Fruit fly (Drosophila melanogaster) whole organism, embryonic: ENCODE measurements around the gene Rhp.
A peak's percentile ranks its signal among the peaks of the same experiment; 100 is the strongest.

Experiments
- BEAF-32 ChIP-seq: fragments of 200-800 bp; sonication (Bioruptor generic); optimal IDR thresholded peaks from 3 replicates; lab custom pipeline; 2017; ENCODE audit warnings: missing biosample characterization, missing genetic modification characterization, mild to moderate bottlenecking, moderate library complexity, missing genetic modification reagents
- CG10267 ChIP-seq: fragments of 200-800 bp; sonication (Bioruptor generic); optimal IDR thresholded peaks from 2 replicates; lab custom pipeline; 2018; ENCODE audit warnings: missing biosample characterization, mild to moderate bottlenecking, missing genetic modification characterization, moderate library complexity
- CG10366 ChIP-seq: fragments of 200-800 bp; sonication (Bioruptor generic); IDR thresholded peaks from 2 replicates; pipeline ENCODE4 v1.3.6; 2022; ENCODE audit warnings: missing biosample characterization, missing genetic modification characterization
- CG11398 ChIP-seq: fragments of 200-800 bp; sonication (Bioruptor generic); optimal IDR thresholded peaks from 2 replicates; lab custom pipeline; 2016; ENCODE audit warnings: missing biosample characterization, missing genetic modification characterization
- CG11696 ChIP-seq: fragments of 200-800 bp; sonication (Bioruptor generic); IDR thresholded peaks from 2 replicates; pipeline ENCODE4 v1.3.6; 2022; ENCODE audit warnings: missing biosample characterization, missing genetic modification characterization
- CG12391 ChIP-seq: fragments of 200-800 bp; sonication (Bioruptor generic); optimal IDR thresholded peaks from 3 replicates; lab custom pipeline; 2018; ENCODE audit warnings: missing biosample characterization, mild to moderate bottlenecking, missing genetic modification characterization, moderate library complexity
- CG12659 ChIP-seq: fragments of 200-800 bp; sonication (Bioruptor generic); optimal IDR thresholded peaks from 3 replicates; lab custom pipeline; 2017; ENCODE audit warnings: mild to moderate bottlenecking, missing biosample characterization, missing genetic modification reagents, missing genetic modification characterization
- CG13296 ChIP-seq: fragments of 200-800 bp; sonication (Bioruptor generic); optimal IDR thresholded peaks from 3 replicates; lab custom pipeline; 2018; ENCODE audit warnings: missing biosample characterization, mild to moderate bottlenecking, missing genetic modification characterization
- CG15514 ChIP-seq: fragments of 200-800 bp; sonication (Bioruptor generic); optimal IDR thresholded peaks from 3 replicates; lab custom pipeline; 2017; ENCODE audit warnings: missing biosample characterization, missing genetic modification characterization, mild to moderate bottlenecking, moderate library complexity, missing genetic modification reagents
- CG3726 ChIP-seq: fragments of 200-800 bp; sonication (Bioruptor generic); IDR thresholded peaks from 3 replicates; pipeline ENCODE4, ENCODE4 v1.3.6; 2022; ENCODE audit warnings: missing biosample characterization, missing genetic modification characterization
- CG4617 ChIP-seq: fragments of 200-800 bp; sonication (Bioruptor generic); optimal IDR thresholded peaks from 3 replicates; lab custom pipeline; 2016; ENCODE audit warnings: missing biosample characterization, missing genetic modification characterization, borderline replicate concordance
- CG6689 ChIP-seq: fragments of 200-800 bp; sonication (Bioruptor generic); IDR thresholded peaks from 2 replicates; pipeline ENCODE4 v1.3.6; 2022; ENCODE audit warnings: missing biosample characterization, missing genetic modification characterization
- CG7928 ChIP-seq: fragments of 200-800 bp; sonication (Bioruptor generic); optimal IDR thresholded peaks from 2 replicates; lab custom pipeline; 2017; ENCODE audit warnings: missing biosample characterization, mild to moderate bottlenecking, missing genetic modification characterization
- CG9437 ChIP-seq: fragments of 200-800 bp; sonication (Bioruptor generic); optimal IDR thresholded peaks from 2 replicates; lab custom pipeline; 2018; ENCODE audit warnings: missing biosample characterization, mild to moderate bottlenecking, missing genetic modification characterization
- CG9727 ChIP-seq: fragments of 200-800 bp; sonication (Bioruptor generic); optimal IDR thresholded peaks from 3 replicates; lab custom pipeline; 2017; ENCODE audit warnings: missing biosample characterization, mild to moderate bottlenecking, missing genetic modification characterization
- Dp ChIP-seq: fragments of 200-800 bp; sonication (Bioruptor generic); optimal IDR thresholded peaks from 2 replicates; lab custom pipeline; 2018; ENCODE audit warnings: missing biosample characterization, mild to moderate bottlenecking, missing genetic modification characterization, moderate library complexity
- Dref ChIP-seq: fragments of 200-800 bp; sonication (Bioruptor generic); IDR thresholded peaks from 2 replicates; pipeline ENCODE4 v1.3.6; 2022; ENCODE audit warnings: missing biosample characterization, missing genetic modification characterization
- E2f2 ChIP-seq: fragments of 200-800 bp; sonication (Bioruptor generic); IDR thresholded peaks from 2 replicates; pipeline ENCODE4 v1.3.6; 2022; ENCODE audit warnings: missing biosample characterization, missing genetic modification characterization
- Ets97D ChIP-seq: fragments of 200-800 bp; sonication (Bioruptor generic); optimal IDR thresholded peaks from 3 replicates; lab custom pipeline; 2016; ENCODE audit warnings: missing biosample characterization, missing genetic modification characterization
- Hand ChIP-seq: fragments of 200-800 bp; sonication (Bioruptor generic); optimal IDR thresholded peaks from 2 replicates; lab custom pipeline; 2017; ENCODE audit warnings: mild to moderate bottlenecking, missing biosample characterization, missing genetic modification reagents, missing genetic modification characterization
- HmgZ ChIP-seq: fragments of 200-800 bp; sonication (Bioruptor generic); optimal IDR thresholded peaks from 2 replicates; lab custom pipeline; 2018; ENCODE audit warnings: missing biosample characterization, mild to moderate bottlenecking, missing genetic modification characterization
- MBD-R2 ChIP-seq: fragments of 200-800 bp; sonication (Bioruptor generic); IDR thresholded peaks from 2 replicates; pipeline ENCODE4 v1.3.6; 2022; ENCODE audit warnings: missing biosample characterization, missing genetic modification characterization
- MESR4 ChIP-seq: fragments of 200-800 bp; sonication (Bioruptor generic); optimal IDR thresholded peaks from 2 replicates; lab custom pipeline; 2018; ENCODE audit warnings: missing biosample characterization, mild to moderate bottlenecking, missing genetic modification characterization, moderate library complexity
- Scr ChIP-seq: fragments of 200-800 bp; sonication (Bioruptor generic); IDR thresholded peaks from 2 replicates; pipeline ENCODE4 v1.3.6; 2022; ENCODE audit warnings: missing biosample characterization, missing genetic modification characterization; ENCODE audit not compliant: partially characterized antibody
- Sin3A ChIP-seq: fragments of >200 bp; optimal IDR thresholded peaks from 2 replicates; lab custom pipeline; 2018
- Sry-δ ChIP-seq: fragments of 200-800 bp; sonication (Bioruptor generic); optimal IDR thresholded peaks from 2 replicates; lab custom pipeline; 2016; ENCODE audit warnings: missing biosample characterization, missing genetic modification characterization
- abd-A ChIP-seq: fragments of 200-800 bp; sonication (Bioruptor generic); optimal IDR thresholded peaks from 3 replicates; lab custom pipeline; 2019; ENCODE audit warnings: missing biosample characterization, mild to moderate bottlenecking, missing genetic modification characterization, moderate library complexity
- amos ChIP-seq: fragments of 200-800 bp; sonication (Bioruptor generic); IDR thresholded peaks from 2 replicates; pipeline ENCODE4 v1.3.6; 2022; ENCODE audit warnings: missing biosample characterization, missing genetic modification characterization; ENCODE audit not compliant: partially characterized antibody
- ato ChIP-seq: fragments of 200-800 bp; sonication (Bioruptor generic); IDR thresholded peaks from 2 replicates; pipeline ENCODE4 v1.3.6; 2022; ENCODE audit warnings: missing biosample characterization, missing genetic modification characterization; ENCODE audit not compliant: partially characterized antibody
- chif ChIP-seq, 2 experiments: fragments of 200-800 bp; sonication (Bioruptor generic); optimal IDR thresholded peaks; 3 replicates each; lab custom pipeline; 2016; ENCODE audit warnings: missing biosample characterization in 2 of 2, missing genetic modification characterization in 2 of 2
- dpn ChIP-seq, 2 experiments: fragments of 200-800 bp; sonication (Bioruptor generic); optimal IDR thresholded peaks; 3 replicates each; lab custom pipeline; 2016; ENCODE audit warnings: missing biosample characterization in 2 of 2, missing genetic modification characterization in 2 of 2
- gfzf ChIP-seq: fragments of 200-800 bp; sonication (Bioruptor generic); optimal IDR thresholded peaks from 2 replicates; lab custom pipeline; 2016; ENCODE audit warnings: missing biosample characterization, mild to moderate bottlenecking, missing genetic modification characterization, moderate library complexity
- jigr1 ChIP-seq: fragments of 200-800 bp; sonication (Bioruptor generic); IDR thresholded peaks from 3 replicates; pipeline ENCODE4 v1.3.6; 2022; ENCODE audit warnings: missing biosample characterization, missing genetic modification characterization
- knrl ChIP-seq: fragments of 200-800 bp; sonication (Bioruptor generic); IDR thresholded peaks from 3 replicates; pipeline ENCODE4 v1.3.6; 2022; ENCODE audit warnings: missing biosample characterization, missing genetic modification characterization; ENCODE audit not compliant: partially characterized antibody
- lilli ChIP-seq: fragments of 200-800 bp; sonication (Bioruptor generic); optimal IDR thresholded peaks from 3 replicates; lab custom pipeline; 2016; ENCODE audit warnings: missing biosample characterization, missing genetic modification characterization
- mam ChIP-seq: fragments of 200-800 bp; sonication (Bioruptor generic); optimal IDR thresholded peaks from 3 replicates; lab custom pipeline; 2016; ENCODE audit warnings: missing biosample characterization, missing genetic modification characterization
- mld ChIP-seq: fragments of 200-800 bp; sonication (Bioruptor generic); IDR thresholded peaks from 3 replicates; pipeline ENCODE4 v1.3.6; 2022; ENCODE audit warnings: missing biosample characterization, missing genetic modification characterization; ENCODE audit not compliant: partially characterized antibody
- nmo ChIP-seq: fragments of 200-800 bp; sonication (Bioruptor generic); optimal IDR thresholded peaks from 2 replicates; lab custom pipeline; 2018; ENCODE audit warnings: missing biosample characterization, mild to moderate bottlenecking, missing genetic modification characterization, moderate library complexity
- peb ChIP-seq: fragments of 200-800 bp; sonication (Bioruptor generic); IDR thresholded peaks from 2 replicates; pipeline ENCODE4 v1.3.6; 2022; ENCODE audit warnings: missing biosample characterization, missing genetic modification characterization
- pzg ChIP-seq: fragments of 200-800 bp; sonication (Bioruptor generic); optimal IDR thresholded peaks from 3 replicates; lab custom pipeline; 2018; ENCODE audit warnings: missing biosample characterization, mild to moderate bottlenecking, missing genetic modification characterization, moderate library complexity
- sens ChIP-seq: fragments of 200-800 bp; sonication (Bioruptor generic); peaks from one replicate; lab custom pipeline; 2016; ENCODE audit warnings: missing biosample characterization, missing genetic modification characterization
- stwl ChIP-seq: fragments of 200-800 bp; sonication (Bioruptor generic); optimal IDR thresholded peaks from 3 replicates; lab custom pipeline; 2018; ENCODE audit warnings: missing biosample characterization, mild to moderate bottlenecking, missing genetic modification characterization, moderate library complexity
- tll ChIP-seq, 2 experiments: fragments of 200-800 bp in 1 of 2; fragments of >200 bp in 1 of 2; sonication (Bioruptor generic) in 1 of 2; optimal IDR thresholded peaks; 2 replicates each; lab custom pipeline; 2017 to 2019; ENCODE audit warnings: missing biosample characterization in 2 of 2, missing genetic modification characterization in 2 of 2, mild to moderate bottlenecking in 1 of 2, moderate library complexity in 1 of 2
- vvl ChIP-seq: fragments of 200-800 bp; sonication (Bioruptor generic); IDR thresholded peaks from 2 replicates; pipeline ENCODE4 v1.3.6; 2022; ENCODE audit warnings: missing biosample characterization, missing genetic modification characterization

Gene Rhp

DNA sequence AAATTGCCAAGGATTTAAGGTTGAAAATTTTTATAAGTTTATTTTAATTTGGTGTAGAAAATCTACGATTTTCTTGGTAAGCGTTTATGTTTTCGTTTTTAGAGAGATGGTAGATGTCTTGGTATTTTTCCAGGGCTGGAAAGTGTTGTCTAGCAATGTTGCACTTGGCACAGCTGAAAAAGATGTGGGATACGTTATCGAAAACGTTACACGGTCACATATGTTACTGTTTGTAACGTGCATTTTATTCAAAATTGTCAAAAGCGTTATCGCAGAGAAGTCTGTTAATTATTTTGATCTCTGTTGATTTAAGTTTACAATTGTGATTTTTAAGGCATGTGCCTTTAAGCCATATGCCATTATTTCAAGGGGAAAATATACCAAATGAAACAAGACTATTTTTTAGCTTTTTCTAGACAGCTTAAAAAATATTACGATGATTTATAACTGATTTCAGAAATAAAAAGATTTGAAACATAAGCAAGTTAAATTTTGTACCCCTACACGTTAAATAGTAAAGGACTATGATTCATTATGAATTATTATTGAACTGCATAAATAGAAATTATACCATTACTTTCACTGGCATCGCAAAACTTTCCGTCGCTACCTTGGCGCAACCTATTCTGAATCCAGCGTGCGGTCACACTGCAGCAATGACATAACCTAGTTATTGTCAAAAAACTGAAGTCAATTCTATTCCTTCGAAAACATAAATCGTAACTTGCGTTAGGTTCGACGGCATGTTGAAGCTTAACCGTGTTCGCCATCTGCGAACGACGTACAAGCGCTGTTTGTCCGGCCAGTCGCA lies 3.1 kb upstream of the Rhp start, which contains the start of the genes Paf-AHalpha and mRpS30 (continued):
- TF ChIP-seq BEAF-32 (GFP tag; lab: Kevin White, UChicago) (peak; percentile 51), CG7928 (peak; percentile 87), Hand (no peak), CG4617 (GFP tag; lab: Kevin White, UChicago) (peak; percentile 61), CG11696 (GFP tag; lab: Robert Waterston, UW) (no peak), vvl (peak; percentile 25; the same call in 1 of the 2 replicates), nmo (peak; percentile 12), knrl (GFP tag; lab: Robert Waterston, UW) (0 out of 3 replicates have a peak, but pooled peaks have one; percentile 36), CG12391 (peak; percentile 5), sens (GFP tag; lab: Kevin White, UChicago) (peak; percentile 72), gfzf (peak; percentile 69), amos (GFP tag; lab: Robert Waterston, UW) (peak; percentile 14; the same call in 1 of the 2 replicates), HmgZ (tag; lab: Kevin White, UChicago) (peak; percentile 13), CG15514 (GFP tag; lab: Kevin White, UChicago) (peak; percentile 44), Dref (peak; percentile 68), Dp (GFP tag; lab: Kevin White, UChicago) (peak; percentile 32), lilli (GFP tag; lab: Kevin White, UChicago) (peak; percentile 38), CG3726 (GFP tag; lab: Robert Waterston, UW) (no peak), jigr1 (GFP tag; lab: Robert Waterston, UW) (no peak), pzg (GFP tag; lab: Kevin White, UChicago) (peak; percentile 58), CG10267 (peak; percentile 19), CG10366 (GFP tag; lab: Robert Waterston, UW) (no peak), peb (no peak), mld (GFP tag; lab: Robert Waterston, UW) (no peak), dpn (GFP tag; optimal IDR thresholded peaks at IDR 0.05; lab: Kevin White, UChicago) (peak in 1 of 2 experiments; percentile 3), abd-A (tag; lab: Kevin White, UChicago) (no peak), CG9727 (GFP tag; lab: Kevin White, UChicago) (no peak), tll (GFP tag; optimal IDR thresholded peaks at IDR 0.05; lab: Kevin White, UChicago) (peak in 1 of 2 experiments; percentile 61), chif (GFP tag; optimal IDR thresholded peaks at IDR 0.05; lab: Kevin White, UChicago) (no peak), MBD-R2 (GFP tag; lab: Robert Waterston, UW) (peak; percentile 56), CG11398 (GFP tag; lab: Kevin White, UChicago) (no peak), mam (peak; percentile 37), Sry-δ (GFP tag; lab: Kevin White, UChicago) (peak; percentile 71), Scr (peak; percentile 14; the same call in 1 of the 2 replicates), E2f2 (peak; percentile 26; the same call in 1 of the 2 replicates), Ets97D (GFP tag; lab: Kevin White, UChicago) (peak; percentile 53), MESR4 (GFP tag; lab: Kevin White, UChicago) (peak; percentile 70), CG9437 (GFP tag; lab: Kevin White, UChicago) (peak; percentile 89), Sin3A (peak; percentile 41), CG12659 (peak; percentile 23), CG13296 (no peak), CG6689 (GFP tag; lab: Robert Waterston, UW) (no peak), stwl (tag; lab: Kevin White, UChicago) (peak; percentile 9), ato (GFP tag; lab: Robert Waterston, UW) (no peak)
